Fruit fly (Drosophila melanogaster) whole organism, embryonic: ENCODE measurements around the gene CG1463.
A peak's percentile ranks its signal among the peaks of the same experiment; 100 is the strongest.

Experiments
- Adf1 ChIP-seq: fragments of 200-800 bp; sonication (Bioruptor generic); IDR thresholded peaks from 2 replicates; pipeline ENCODE4 v1.3.6; 2022; ENCODE audit warnings: missing biosample characterization, missing genetic modification characterization
- Atf3 ChIP-seq: fragments of 200-800 bp; sonication (Bioruptor generic); optimal IDR thresholded peaks from 3 replicates; lab custom pipeline; 2016; ENCODE audit warnings: missing biosample characterization, missing genetic modification characterization
- C15 ChIP-seq: fragments of 200-800 bp; sonication (Bioruptor generic); IDR thresholded peaks from 3 replicates; pipeline ENCODE4 v1.3.6; 2022; ENCODE audit warnings: missing biosample characterization, missing genetic modification characterization
- CG10209 ChIP-seq: fragments of 200-800 bp; sonication (Bioruptor generic); optimal IDR thresholded peaks from 3 replicates; lab custom pipeline; 2017; ENCODE audit warnings: missing biosample characterization, mild to moderate bottlenecking, missing genetic modification characterization, missing genetic modification reagents
- CG10274 ChIP-seq: fragments of 200-800 bp; sonication (Bioruptor generic); optimal IDR thresholded peaks from 3 replicates; lab custom pipeline; 2017; ENCODE audit warnings: missing biosample characterization, mild to moderate bottlenecking, missing genetic modification characterization
- CG11695 ChIP-seq: fragments of 200-800 bp; sonication (Bioruptor generic); IDR thresholded peaks from 3 replicates; pipeline ENCODE4 v1.3.6; 2022; ENCODE audit warnings: missing biosample characterization, missing genetic modification characterization
- CG12104 ChIP-seq: fragments of 200-800 bp; sonication (Bioruptor generic); optimal IDR thresholded peaks from 3 replicates; lab custom pipeline; 2016; ENCODE audit warnings: missing biosample characterization, missing genetic modification characterization
- CG12391 ChIP-seq: fragments of 200-800 bp; sonication (Bioruptor generic); optimal IDR thresholded peaks from 3 replicates; lab custom pipeline; 2018; ENCODE audit warnings: missing biosample characterization, mild to moderate bottlenecking, missing genetic modification characterization, moderate library complexity
- CG17802 ChIP-seq: fragments of 200-800 bp; sonication (Bioruptor generic); optimal IDR thresholded peaks from 2 replicates; lab custom pipeline; 2018; ENCODE audit warnings: missing biosample characterization, mild to moderate bottlenecking, missing genetic modification characterization, moderate library complexity
- CG17829 ChIP-seq: fragments of 200-800 bp; optimal IDR thresholded peaks from 2 replicates; lab custom pipeline; 2019; ENCODE audit warnings: missing biosample characterization, mild to moderate bottlenecking, missing genetic modification characterization, moderate library complexity
- CG30431 ChIP-seq: fragments of 200-800 bp; sonication (Bioruptor generic); optimal IDR thresholded peaks from 2 replicates; lab custom pipeline; 2017; ENCODE audit warnings: missing biosample characterization, missing genetic modification characterization
- CG3726 ChIP-seq: fragments of 200-800 bp; sonication (Bioruptor generic); IDR thresholded peaks from 3 replicates; pipeline ENCODE4, ENCODE4 v1.3.6; 2022; ENCODE audit warnings: missing biosample characterization, missing genetic modification characterization
- CG4707 ChIP-seq: fragments of 200-800 bp; sonication (Bioruptor generic); optimal IDR thresholded peaks from 2 replicates; lab custom pipeline; 2018; ENCODE audit warnings: missing biosample characterization, mild to moderate bottlenecking, missing genetic modification characterization, moderate library complexity
- CG6765 ChIP-seq: fragments of 200-800 bp; sonication (Bioruptor generic); optimal IDR thresholded peaks from 3 replicates; lab custom pipeline; 2017; ENCODE audit warnings: missing biosample characterization, mild to moderate bottlenecking, missing genetic modification characterization
- CG7556 ChIP-seq: fragments of 200-800 bp; sonication (Bioruptor generic); optimal IDR thresholded peaks from 2 replicates; lab custom pipeline; 2017; ENCODE audit warnings: missing biosample characterization, mild to moderate bottlenecking, missing genetic modification characterization
- CG7839 ChIP-seq: fragments of 200-800 bp; sonication (Bioruptor generic); optimal IDR thresholded peaks from 3 replicates; lab custom pipeline; 2018; ENCODE audit warnings: missing biosample characterization, mild to moderate bottlenecking, missing genetic modification characterization, moderate library complexity
- CG8388 ChIP-seq: fragments of 200-800 bp; sonication (Bioruptor generic); optimal IDR thresholded peaks from 2 replicates; lab custom pipeline; 2019; ENCODE audit warnings: missing biosample characterization, mild to moderate bottlenecking, missing genetic modification characterization, moderate library complexity
- Dek ChIP-seq: fragments of 200-800 bp; sonication (Bioruptor generic); optimal IDR thresholded peaks from 3 replicates; lab custom pipeline; 2019; ENCODE audit warnings: missing biosample characterization, mild to moderate bottlenecking, missing genetic modification characterization, moderate library complexity
- Dip3 ChIP-seq: fragments of 200-800 bp; sonication (Bioruptor generic); optimal IDR thresholded peaks from 3 replicates; lab custom pipeline; 2016; ENCODE audit warnings: missing biosample characterization, missing genetic modification characterization
- Gug ChIP-seq: fragments of 200-800 bp; sonication (Bioruptor generic); IDR thresholded peaks from 4 replicates; pipeline ENCODE4 v1.3.6; 2022; ENCODE audit warnings: missing biosample characterization, missing genetic modification characterization
- Hsf ChIP-seq: fragments of 200-800 bp; sonication (Bioruptor generic); optimal IDR thresholded peaks from 3 replicates; lab custom pipeline; 2016; ENCODE audit warnings: missing biosample characterization, missing genetic modification characterization
- Mrtf ChIP-seq: fragments of 200-800 bp; sonication (Bioruptor generic); IDR thresholded peaks from 3 replicates; pipeline ENCODE4 v1.3.6; 2022; ENCODE audit warnings: missing biosample characterization, missing genetic modification characterization
- NC2α ChIP-seq: fragments of 200-800 bp; sonication (Bioruptor generic); optimal IDR thresholded peaks from 2 replicates; lab custom pipeline; 2016; ENCODE audit warnings: missing biosample characterization, missing genetic modification characterization
- Nf-YA ChIP-seq: fragments of 200-800 bp; sonication (Bioruptor generic); IDR thresholded peaks from 2 replicates; pipeline ENCODE4 v1.3.6; 2022; ENCODE audit warnings: missing biosample characterization, missing genetic modification characterization
- NfI ChIP-seq: fragments of 200-800 bp; sonication (Bioruptor generic); optimal IDR thresholded peaks from 3 replicates; lab custom pipeline; 2018; ENCODE audit warnings: missing biosample characterization, mild to moderate bottlenecking, missing genetic modification characterization, moderate library complexity
- Oli ChIP-seq: fragments of 200-800 bp; sonication (Bioruptor generic); optimal IDR thresholded peaks from 2 replicates; lab custom pipeline; 2018; ENCODE audit warnings: missing biosample characterization, mild to moderate bottlenecking, missing genetic modification characterization, moderate library complexity
- PHDP ChIP-seq: fragments of 200-800 bp; sonication (Bioruptor generic); optimal IDR thresholded peaks from 3 replicates; lab custom pipeline; 2018; ENCODE audit warnings: missing biosample characterization, mild to moderate bottlenecking, missing genetic modification characterization, moderate library complexity
- Side ChIP-seq: fragments of 200-800 bp; sonication (Bioruptor generic); optimal IDR thresholded peaks from 2 replicates; lab custom pipeline; 2016; ENCODE audit warnings: missing biosample characterization, missing genetic modification characterization
- Trl ChIP-seq, 3 experiments: fragments of >200 bp in 2 of 3; fragments of 200-800 bp in 1 of 3; sonication (Bioruptor generic) in 1 of 3; optimal IDR thresholded peaks; 2 replicates in 1 of 3; 3 replicates in 2 of 3; lab custom pipeline; 2016 to 2017; ENCODE audit warnings: missing biosample characterization in 1 of 3, missing genetic modification characterization in 1 of 3
- Xbp1 ChIP-seq: fragments of 200-800 bp; sonication (Bioruptor generic); optimal IDR thresholded peaks from 3 replicates; lab custom pipeline; 2016; ENCODE audit warnings: missing biosample characterization, mild to moderate bottlenecking, missing genetic modification characterization
- amos ChIP-seq: fragments of 200-800 bp; sonication (Bioruptor generic); IDR thresholded peaks from 2 replicates; pipeline ENCODE4 v1.3.6; 2022; ENCODE audit warnings: missing biosample characterization, missing genetic modification characterization; ENCODE audit not compliant: partially characterized antibody
- corto ChIP-seq: fragments of 200-800 bp; sonication (Bioruptor generic); optimal IDR thresholded peaks from 2 replicates; lab custom pipeline; 2016; ENCODE audit warnings: missing biosample characterization, mild to moderate bottlenecking, missing genetic modification characterization, moderate library complexity
- en ChIP-seq: fragments of 200-800 bp; sonication (Bioruptor generic); optimal IDR thresholded peaks from 2 replicates; lab custom pipeline; 2016; ENCODE audit warnings: missing biosample characterization, missing genetic modification characterization
- ewg ChIP-seq: fragments of 200-800 bp; sonication (Bioruptor generic); optimal IDR thresholded peaks from 3 replicates; lab custom pipeline; 2017; ENCODE audit warnings: mild to moderate bottlenecking, missing biosample characterization, missing genetic modification reagents, missing genetic modification characterization
- fd96Cb ChIP-seq: fragments of 200-800 bp; sonication (Bioruptor generic); optimal IDR thresholded peaks from 2 replicates; lab custom pipeline; 2018; ENCODE audit warnings: missing biosample characterization, mild to moderate bottlenecking, missing genetic modification characterization, moderate library complexity
- gce ChIP-seq: fragments of 200-800 bp; sonication (Bioruptor generic); IDR thresholded peaks from 3 replicates; pipeline ENCODE4 v1.3.6; 2022; ENCODE audit warnings: missing biosample characterization, missing genetic modification characterization
- her ChIP-seq: fragments of 200-800 bp; sonication (Bioruptor generic); optimal IDR thresholded peaks from 2 replicates; lab custom pipeline; 2016; ENCODE audit warnings: missing biosample characterization, missing genetic modification characterization
- ind ChIP-seq: fragments of 200-800 bp; sonication (Bioruptor generic); optimal IDR thresholded peaks from 3 replicates; lab custom pipeline; 2016; ENCODE audit warnings: missing biosample characterization, missing genetic modification characterization
- jumu ChIP-seq: fragments of 200-800 bp; sonication (Bioruptor generic); optimal IDR thresholded peaks from 3 replicates; lab custom pipeline; 2016; ENCODE audit warnings: missing biosample characterization, missing genetic modification characterization
- lbe ChIP-seq: fragments of 200-800 bp; sonication (Bioruptor generic); optimal IDR thresholded peaks from 2 replicates; lab custom pipeline; 2016; ENCODE audit warnings: missing biosample characterization, mild to moderate bottlenecking, missing genetic modification characterization
- maf-S ChIP-seq: fragments of 200-800 bp; sonication (Bioruptor generic); optimal IDR thresholded peaks from 2 replicates; lab custom pipeline; 2016; ENCODE audit warnings: missing biosample characterization, missing genetic modification characterization
- phol ChIP-seq: fragments of 200-800 bp; sonication (Bioruptor generic); optimal IDR thresholded peaks from 3 replicates; lab custom pipeline; 2018; ENCODE audit warnings: missing biosample characterization, mild to moderate bottlenecking, missing genetic modification characterization, moderate library complexity
- ssp ChIP-seq: fragments of 200-800 bp; sonication (Bioruptor generic); IDR thresholded peaks from 2 replicates; pipeline ENCODE4 v1.3.6; 2022; ENCODE audit warnings: missing biosample characterization, missing genetic modification characterization
- stwl ChIP-seq: fragments of 200-800 bp; sonication (Bioruptor generic); optimal IDR thresholded peaks from 3 replicates; lab custom pipeline; 2018; ENCODE audit warnings: missing biosample characterization, mild to moderate bottlenecking, missing genetic modification characterization, moderate library complexity
- tio ChIP-seq: fragments of 200-800 bp; sonication (Bioruptor generic); optimal IDR thresholded peaks from 2 replicates; lab custom pipeline; 2017; ENCODE audit warnings: missing biosample characterization, missing genetic modification characterization, inconsistent platforms
- tna ChIP-seq: fragments of 200-800 bp; sonication (Bioruptor generic); IDR thresholded peaks from 2 replicates; pipeline ENCODE4 v1.3.6; 2022; ENCODE audit warnings: missing biosample characterization, missing genetic modification characterization; ENCODE audit not compliant: partially characterized antibody
- unc-4 ChIP-seq: fragments of 200-800 bp; sonication (Bioruptor generic); IDR thresholded peaks from 2 replicates; pipeline ENCODE4 v1.3.6; 2022; ENCODE audit warnings: missing biosample characterization, missing genetic modification characterization; ENCODE audit not compliant: partially characterized antibody
- z ChIP-seq: fragments of 200-800 bp; sonication (Bioruptor generic); IDR thresholded peaks from 3 replicates; pipeline ENCODE4 v1.3.6; 2022; ENCODE audit warnings: missing biosample characterization, missing genetic modification characterization
- zf30C ChIP-seq: fragments of 200-800 bp; sonication (Bioruptor generic); optimal IDR thresholded peaks from 3 replicates; lab custom pipeline; 2018; ENCODE audit warnings: missing biosample characterization, mild to moderate bottlenecking, missing genetic modification characterization

CG1463 gene

DNA sequence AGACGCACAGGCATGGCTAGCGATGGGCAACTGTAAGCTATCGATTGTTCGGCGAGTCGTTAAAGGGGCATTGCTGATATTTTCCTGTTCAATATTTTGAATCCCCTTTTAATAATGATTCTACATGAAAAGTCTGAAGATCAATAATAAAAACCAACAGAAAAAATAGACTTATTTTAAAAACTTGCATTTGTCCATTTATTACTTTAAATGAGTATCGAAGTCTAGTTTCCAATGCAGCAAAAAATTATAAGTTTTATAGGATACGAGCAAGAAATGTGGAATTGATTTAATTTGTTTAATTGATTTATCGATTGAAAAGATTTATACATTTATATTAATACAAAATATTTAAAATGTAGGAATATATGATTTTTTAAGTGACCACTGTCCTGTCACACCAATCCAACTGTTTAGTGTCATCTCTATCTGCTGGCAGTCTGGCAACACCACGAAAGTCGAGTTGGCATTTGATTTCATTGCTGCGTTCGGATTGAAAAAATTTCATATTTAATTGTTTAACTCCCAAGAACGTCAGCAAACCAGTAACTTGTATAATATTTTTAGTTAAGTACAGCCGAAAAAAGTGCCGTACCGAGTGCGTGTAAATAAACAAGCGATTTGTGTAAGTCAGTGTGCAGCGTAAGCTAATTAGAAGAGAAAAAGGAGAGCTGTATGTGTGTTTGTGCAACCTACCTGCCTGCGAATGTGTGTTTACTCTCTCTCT lies 15.7 kb downstream of the CG1463 start, which contains the start of the genes CG1824 and Sec16 (continued):
- TF ChIP-seq en, result no peak
- no peak for TF ChIP-seq CG6765
- TF ChIP-seq CG17829 (tag; lab: Kevin White, UChicago), result peak; percentile 41
- peak; percentile 57; the same call in 2 of the 4 replicates for TF ChIP-seq Gug (GFP tag; lab: Robert Waterston, UW)
- no peak for TF ChIP-seq CG8388
- TF ChIP-seq CG7556 (GFP tag; lab: Kevin White, UChicago), result peak; percentile 51
- peak; percentile 31 for TF ChIP-seq CG7839 (tag; lab: Kevin White, UChicago)
- peak; percentile 23 for TF ChIP-seq fd96Cb (tag; lab: Kevin White, UChicago)
- TF ChIP-seq Mrtf, result no peak
- peak; percentile 42 for TF ChIP-seq ewg (GFP tag; lab: Kevin White, UChicago)
- TF ChIP-seq CG30431 (GFP tag; lab: Kevin White, UChicago), result no peak
- no peak for TF ChIP-seq stwl (tag; lab: Kevin White, UChicago)
- TF ChIP-seq maf-S (GFP tag; lab: Kevin White, UChicago), result peak; percentile 2
- TF ChIP-seq CG11695, result 0 out of 3 replicates have a peak, but pooled peaks have one; percentile 22
- TF ChIP-seq ind (GFP tag; lab: Kevin White, UChicago), result peak; percentile 53
- peak; percentile 36 for TF ChIP-seq Xbp1 (GFP tag; lab: Kevin White, UChicago)
- 0 out of 2 replicates have a peak, but pooled peaks have one; percentile 43 for TF ChIP-seq amos (GFP tag; lab: Robert Waterston, UW)
- TF ChIP-seq jumu, result no peak
- peak; percentile 63 for TF ChIP-seq phol
- no peak for TF ChIP-seq PHDP
- TF ChIP-seq lbe (GFP tag; lab: Kevin White, UChicago), result no peak
- no peak for TF ChIP-seq CG3726 (GFP tag; lab: Robert Waterston, UW)
- TF ChIP-seq CG12104 (GFP tag; lab: Kevin White, UChicago), result peak; percentile 45
- TF ChIP-seq zf30C (GFP tag; lab: Kevin White, UChicago), result no peak
- no peak for TF ChIP-seq Nf-YA (GFP tag; lab: Robert Waterston, UW)
- TF ChIP-seq Dek (tag; lab: Kevin White, UChicago), result peak; percentile 35
- no peak for TF ChIP-seq tna
- TF ChIP-seq unc-4 (GFP tag; lab: Robert Waterston, UW), result peak; percentile 49
- TF ChIP-seq Atf3 (GFP tag; lab: Kevin White, UChicago), result no peak
- TF ChIP-seq CG17802, result no peak
- TF ChIP-seq Adf1 (GFP tag; lab: Robert Waterston, UW), result no peak
- peak; percentile 72 for TF ChIP-seq CG12391
- no peak for TF ChIP-seq C15
- TF ChIP-seq NfI (GFP tag; lab: Kevin White, UChicago), result peak; percentile 17
- TF ChIP-seq NC2α (GFP tag; lab: Kevin White, UChicago), result no peak
- no peak for TF ChIP-seq tio (GFP tag; lab: Kevin White, UChicago)
- TF ChIP-seq her (GFP tag; lab: Kevin White, UChicago), result no peak
- no peak for TF ChIP-seq gce (GFP tag; lab: Robert Waterston, UW)
- no peak for TF ChIP-seq corto
- TF ChIP-seq Trl (optimal IDR thresholded peaks at IDR 0.05; lab: Kevin White, UChicago), result no peak
- TF ChIP-seq Trl (GFP tag; optimal IDR thresholded peaks at IDR 0.05; lab: Kevin White, UChicago), result no peak
- no peak for TF ChIP-seq Dip3 (GFP tag; lab: Kevin White, UChicago)
- TF ChIP-seq CG4707, result no peak
- TF ChIP-seq Hsf (GFP tag; lab: Kevin White, UChicago), result peak; percentile 18
- peak; percentile 32 for TF ChIP-seq Oli (tag; lab: Kevin White, UChicago)
- peak; percentile 14 for TF ChIP-seq CG10274 (GFP tag; lab: Kevin White, UChicago)
- peak; percentile 14 for TF ChIP-seq CG10209
- TF ChIP-seq Side, result no peak
- TF ChIP-seq z (GFP tag; lab: Robert Waterston, UW), result no peak
- TF ChIP-seq ssp (GFP tag; lab: Robert Waterston, UW), result peak; percentile 22; the same call in 1 of the 2 replicates
